Worm (Caenorhabditis elegans): ENCODE results near the gene glr-7.
A peak's percentile ranks its signal among the peaks of the same experiment; 100 is the strongest.

The glr-7 gene

ce11 chrX:2456141-2456540 lies 36.5 kb upstream of the glr-7 start:
- TF ChIP-seq ceh-40 (GFP tag; IDR thresholded peaks at IDR 0.05) (no peak), Y67H2A.10 (GFP tag; conservative IDR thresholded peaks at IDR 0.05) (no peak), dpl-1 (GFP tag; optimal IDR thresholded peaks at IDR 0.05) (no peak), K12H6.12 (tag; optimal IDR thresholded peaks at IDR 0.05) (peak; percentile 0)

DNA sequence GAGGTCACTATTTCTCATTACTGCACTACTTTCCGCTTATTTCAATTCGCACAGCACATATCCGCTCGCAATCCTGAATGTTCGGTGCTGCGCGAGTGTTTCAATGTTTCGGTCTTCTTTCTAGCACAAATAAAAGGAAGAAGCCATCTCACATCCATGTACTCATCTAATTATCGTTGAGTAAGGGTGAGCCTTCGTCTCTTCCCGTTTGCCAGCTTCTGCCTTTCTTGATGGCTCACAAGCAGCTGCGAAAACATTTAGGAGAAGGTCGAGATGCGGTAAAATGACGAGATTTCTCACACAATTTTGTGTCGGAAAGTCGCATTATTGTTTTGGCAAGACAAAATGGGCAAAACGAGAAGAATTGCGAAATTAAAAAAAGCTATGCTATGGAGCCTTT lies 35.2 kb upstream of the glr-7 start:
- no peak for TF ChIP-seq cebp-1 (GFP tag; IDR thresholded peaks at IDR 0.05)
- peak; percentile 10 for TF ChIP-seq cebp-1 (tag; optimal IDR thresholded peaks at IDR 0.05)
- TF ChIP-seq ztf-25 (GFP tag; IDR thresholded peaks at IDR 0.05): no peak

ce11 chrX:2452716-2453115 lies 33.0 kb upstream of the glr-7 start:
- TF ChIP-seq Y53F4B.3 (GFP tag; IDR thresholded peaks at IDR 0.05) (no peak), mes-4 (tag; optimal IDR thresholded peaks at IDR 0.05) (no peak), efl-1 (GFP tag; optimal IDR thresholded peaks at IDR 0.05) (no peak), nhr-120 (GFP tag; IDR thresholded peaks at IDR 0.05) (no peak), lir-1 (GFP tag; conservative IDR thresholded peaks at IDR 0.05) (no peak), lin-35 (GFP tag; optimal IDR thresholded peaks at IDR 0.05) (no peak), B0336.3 (GFP tag; IDR thresholded peaks at IDR 0.05) (no peak), repo-1 (tag; optimal IDR thresholded peaks at IDR 0.05) (no peak)

DNA sequence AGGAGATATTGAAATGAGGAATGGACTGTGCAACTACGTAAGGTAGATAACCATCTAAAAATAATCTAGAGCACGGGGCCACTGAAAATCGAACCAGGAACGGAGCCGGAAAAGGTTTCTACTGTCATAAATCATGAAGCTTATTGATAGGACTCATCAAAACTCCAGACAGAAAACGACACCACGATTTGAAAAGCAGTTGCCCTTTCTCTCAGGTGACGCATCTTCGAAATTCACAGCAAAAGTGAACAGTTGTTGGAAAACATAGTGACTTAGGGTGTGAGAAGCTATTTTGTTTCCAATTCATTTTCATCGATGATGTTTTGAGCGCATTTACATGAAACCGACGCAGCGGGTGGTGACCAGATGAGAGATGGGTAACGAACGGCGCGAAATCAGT lies 32.6 kb upstream of the glr-7 start:
- TF ChIP-seq gei-17 (GFP tag; optimal IDR thresholded peaks at IDR 0.05) (no peak), attf-5 (GFP tag; optimal IDR thresholded peaks at IDR 0.05) (no peak), ets-4 (GFP tag; optimal IDR thresholded peaks at IDR 0.05) (no peak), T07F8.4 (tag; optimal IDR thresholded peaks at IDR 0.05) (no peak), chd-7 (tag; optimal IDR thresholded peaks at IDR 0.05) (no peak), attf-6 (GFP tag; IDR thresholded peaks at IDR 0.05) (no peak), Y67H2A.10 (GFP tag; conservative IDR thresholded peaks at IDR 0.05) (no peak), madf-10 (tag; optimal IDR thresholded peaks at IDR 0.05) (no peak), B0019.2 (GFP tag; conservative IDR thresholded peaks at IDR 0.05) (no peak), efl-1 (GFP tag; optimal IDR thresholded peaks at IDR 0.05) (no peak), zfh-2 (GFP tag; conservative IDR thresholded peaks at IDR 0.05) (no peak), K12H6.12 (tag; optimal IDR thresholded peaks at IDR 0.05) (no peak), rec-8 (tag; optimal IDR thresholded peaks at IDR 0.05) (no peak), ceh-58 (GFP tag; IDR thresholded peaks at IDR 0.05) (no peak), ceh-79 (tag; optimal IDR thresholded peaks at IDR 0.05) (no peak), lin-54 (GFP tag; optimal IDR thresholded peaks at IDR 0.05) (no peak), sptf-2 (GFP tag; optimal IDR thresholded peaks at IDR 0.05) (no peak), die-1 (tag; optimal IDR thresholded peaks at IDR 0.05) (no peak), snpc-4 (GFP tag; optimal IDR thresholded peaks at IDR 0.05) (no peak), snpc-4 (tag; optimal IDR thresholded peaks at IDR 0.05) (no peak)

DNA sequence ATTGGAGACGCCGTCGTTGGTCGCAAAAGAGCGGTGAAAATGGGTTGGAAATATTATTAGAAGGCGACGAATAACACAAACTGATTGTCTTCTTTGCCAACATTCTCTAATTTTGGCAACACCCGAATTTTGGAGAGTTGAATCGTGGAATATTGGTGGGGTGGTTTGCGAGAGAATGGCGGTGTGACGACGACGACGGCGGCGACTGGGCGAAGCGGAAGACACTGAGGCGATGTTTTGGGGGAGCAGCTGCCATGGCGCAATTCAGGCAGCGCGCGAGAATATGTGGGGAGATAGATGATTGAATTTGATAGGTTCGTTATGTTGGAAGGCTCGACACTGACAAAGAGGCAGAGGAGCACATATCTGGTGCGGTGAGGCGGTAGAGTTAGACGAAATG lies 31.3 kb upstream of the glr-7 start:
- TF ChIP-seq let-526 (GFP tag; IDR thresholded peaks at IDR 0.05) (no peak), zfh-2 (GFP tag; conservative IDR thresholded peaks at IDR 0.05) (peak; percentile 78)

DNA sequence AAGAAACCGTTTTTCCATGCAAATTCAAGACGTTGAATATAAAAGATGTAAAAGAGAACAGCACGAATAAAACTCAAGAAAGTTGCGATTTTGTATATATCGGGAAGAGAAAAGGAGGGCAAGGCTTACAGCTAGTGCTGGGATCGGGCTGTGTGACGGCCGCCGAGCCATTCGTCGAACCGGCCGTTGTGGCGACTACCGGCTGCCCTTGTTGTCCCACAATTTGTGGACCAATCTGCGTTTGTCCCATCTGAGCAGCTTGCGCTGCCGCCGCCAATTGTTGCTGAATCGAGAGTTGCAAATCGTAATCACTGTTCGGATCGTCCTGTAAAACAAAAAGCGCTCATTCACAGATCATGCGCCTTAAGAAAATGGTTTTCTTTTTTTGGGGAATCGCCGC lies 27.5 kb upstream of the glr-7 start:
- TF ChIP-seq rpc-1 (optimal IDR thresholded peaks at IDR 0.05) (no peak), rpc-1 (tag; optimal IDR thresholded peaks at IDR 0.05) (no peak), ekl-4 (GFP tag; IDR thresholded peaks at IDR 0.05) (no peak), hmg-1.2 (GFP tag; IDR thresholded peaks at IDR 0.05) (no peak), zfh-2 (GFP tag; conservative IDR thresholded peaks at IDR 0.05) (peak; percentile 71), dpl-1 (GFP tag; optimal IDR thresholded peaks at IDR 0.05) (no peak), F23B12.7 (tag; optimal IDR thresholded peaks at IDR 0.05; ENCODE audit: insufficient read depth) (no peak)
